Worm (Caenorhabditis elegans): Measurements from ENCODE around the gene aipl-1.

DNA sequence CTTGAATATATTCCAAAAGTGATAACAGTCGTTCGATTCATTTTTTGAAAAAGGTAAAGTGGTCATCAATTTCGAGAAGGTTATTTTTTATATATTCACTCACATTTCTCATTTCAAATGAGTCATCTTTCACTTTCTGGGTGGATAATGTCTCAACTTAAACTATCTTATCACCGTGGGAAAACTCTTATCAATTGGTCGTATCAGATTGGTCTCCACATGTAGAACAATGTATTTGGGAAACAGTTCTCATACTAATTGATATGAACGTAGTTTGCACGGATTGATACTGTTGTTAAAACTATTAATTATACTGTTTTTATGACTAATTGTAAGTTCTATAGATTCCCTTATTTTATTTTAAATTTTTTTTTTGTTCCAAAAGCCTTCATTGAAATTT, 2.8 kb downstream of the aipl-1 start:
- TF ChIP-seq nhr-77 (tag; optimal IDR thresholded peaks at IDR 0.05) (no peak), nhr-10 (tag; optimal IDR thresholded peaks at IDR 0.05) (no peak), fos-1 (tag; optimal IDR thresholded peaks at IDR 0.05) (peak; percentile 85), alr-1 (tag; optimal IDR thresholded peaks at IDR 0.05) (no peak)
